Worm (Caenorhabditis elegans) whole organism, L2 larva: ENCODE data around the gene oma-1.

Source experiments
- F13H6.1 ChIP-seq: sonication (generic microtip); optimal IDR thresholded peaks from 2 replicates; lab custom pipeline; 2016; ENCODE audit warnings: missing genetic modification characterization, missing compliant biosample characterization
- ZK546.5 ChIP-seq: sonication (generic microtip); optimal IDR thresholded peaks from 2 replicates; lab custom pipeline; 2017; ENCODE audit warnings: missing biosample characterization, missing genetic modification characterization
- aly-2 ChIP-seq: fragments of 150-350 bp; optimal IDR thresholded peaks from 2 replicates; lab custom pipeline; 2014; ENCODE audit warnings: missing biosample characterization, missing genetic modification characterization
- ama-1 ChIP-seq: fragments of 150-350 bp; optimal IDR thresholded peaks from 2 replicates; lab custom pipeline; 2018; ENCODE audit warnings: inconsistent platforms
- fos-1 ChIP-seq: fragments of 150-350 bp; optimal IDR thresholded peaks from 2 replicates; lab custom pipeline; 2014; ENCODE audit warnings: missing biosample characterization, missing genetic modification characterization
- lin-13 ChIP-seq: fragments of 150-350 bp; optimal IDR thresholded peaks from 2 replicates; lab custom pipeline; 2014; ENCODE audit warnings: missing biosample characterization, missing genetic modification reagents, missing genetic modification characterization
- nhr-11 ChIP-seq: fragments of 150-350 bp; optimal IDR thresholded peaks from 2 replicates; lab custom pipeline; 2014; ENCODE audit warnings: missing biosample characterization, missing genetic modification characterization
- nhr-12 ChIP-seq: fragments of 150-350 bp; optimal IDR thresholded peaks from 2 replicates; lab custom pipeline; 2014; ENCODE audit warnings: missing biosample characterization, missing genetic modification characterization
- nhr-6 ChIP-seq: fragments of 150-350 bp; optimal IDR thresholded peaks from 2 replicates; lab custom pipeline; 2014; ENCODE audit warnings: missing biosample characterization, missing genetic modification characterization
- sma-3 ChIP-seq: sonication (generic microtip); optimal IDR thresholded peaks from 2 replicates; lab custom pipeline; 2016; ENCODE audit warnings: missing genetic modification reagents, missing genetic modification characterization, missing compliant biosample characterization
- unc-39 ChIP-seq: fragments of 150-350 bp; optimal IDR thresholded peaks from 2 replicates; lab custom pipeline; 2014; ENCODE audit warnings: missing biosample characterization, missing genetic modification characterization
- zag-1 ChIP-seq: fragments of 150-350 bp; optimal IDR thresholded peaks from 2 replicates; lab custom pipeline; 2014; ENCODE audit warnings: missing biosample characterization, missing genetic modification characterization

DNA sequence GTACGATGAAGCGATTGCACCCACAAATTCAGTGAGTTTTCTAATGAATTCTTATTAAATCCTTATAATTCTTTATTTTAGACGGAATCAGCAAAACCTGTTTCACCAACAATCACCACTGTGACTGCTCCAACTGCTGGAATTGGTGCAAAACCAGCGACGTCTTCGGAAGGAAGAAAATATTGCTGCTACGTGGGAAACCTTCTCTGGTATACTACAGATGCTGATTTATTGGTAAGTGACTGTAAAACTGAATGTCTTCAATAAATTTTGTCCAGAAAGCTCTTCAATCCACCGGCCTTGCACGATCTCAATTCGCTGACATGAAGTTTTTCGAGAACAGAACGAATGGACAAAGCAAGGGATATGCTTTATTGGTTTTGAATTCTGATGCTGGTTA, 37.7 kb downstream of the oma-1 start:
- TF ChIP-seq F13H6.1 = no peak
- TF ChIP-seq nhr-11 = no peak
- no peak for TF ChIP-seq nhr-6
- no peak for TF ChIP-seq zag-1
- no peak for TF ChIP-seq ama-1 (lab: Kevin White, UChicago)
- TF ChIP-seq sma-3 = no peak
- TF ChIP-seq unc-39 (tag; lab: Kevin White, UChicago) = no peak
- TF ChIP-seq fos-1 (tag; lab: Kevin White, UChicago) = no peak
- TF ChIP-seq nhr-12 = no peak
- TF ChIP-seq lin-13 (GFP tag; lab: Kevin White, UChicago) = no peak
- no peak for TF ChIP-seq aly-2 (tag; lab: Kevin White, UChicago)
- TF ChIP-seq ZK546.5 = no peak
